Worm (Caenorhabditis elegans): ENCODE results near the gene acr-3.

DNA sequence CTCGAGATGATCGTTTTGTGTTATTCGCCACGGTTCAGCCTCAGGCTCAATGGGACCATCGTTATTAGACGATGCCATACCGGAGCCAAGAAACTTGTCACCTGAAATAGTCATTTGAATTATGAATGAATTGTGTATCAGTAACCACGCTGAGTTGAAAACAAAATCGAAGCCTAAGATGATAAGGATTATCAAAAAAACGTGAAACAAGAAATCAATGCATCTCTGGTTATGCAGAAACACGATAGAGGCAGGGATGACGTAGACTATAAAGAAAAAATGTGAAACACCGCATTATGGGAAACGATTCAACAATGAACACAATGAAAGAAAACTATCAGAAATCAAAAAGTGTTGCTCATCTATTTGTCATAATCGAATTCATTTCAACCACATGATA is 13.6 kb downstream of the acr-3 start, which contains the start of gene smf-1:
- TF ChIP-seq unc-62 (GFP tag; optimal IDR thresholded peaks at IDR 0.05) (no peak), nhr-237 (tag; optimal IDR thresholded peaks at IDR 0.05) (no peak), cnd-1 (tag; optimal IDR thresholded peaks at IDR 0.05) (no peak), unc-39 (tag; optimal IDR thresholded peaks at IDR 0.05) (no peak), nhr-76 (tag; optimal IDR thresholded peaks at IDR 0.05) (no peak), mls-2 (tag; optimal IDR thresholded peaks at IDR 0.05) (no peak), lin-13 (tag; optimal IDR thresholded peaks at IDR 0.05) (no peak), elt-1 (tag; optimal IDR thresholded peaks at IDR 0.05; ENCODE audit: borderline replicate concordance, insufficient read depth) (no peak), bed-3 (GFP tag; optimal IDR thresholded peaks at IDR 0.05) (no peak), ces-1 (GFP tag; optimal IDR thresholded peaks at IDR 0.05) (no peak), nhr-2 (tag; optimal IDR thresholded peaks at IDR 0.05) (no peak), mep-1 (tag; optimal IDR thresholded peaks at IDR 0.05) (no peak)
